Worm (Caenorhabditis elegans) whole organism, mixed stage, embryonic: ENCODE results near the gene clec-28.

ENCODE experiments used
- M03D4.4 ChIP-seq: sonication (generic microtip); optimal IDR thresholded peaks from 2 replicates; lab custom pipeline; 2017; ENCODE audit warnings: mild to moderate bottlenecking, missing genetic modification characterization, missing compliant biosample characterization
- bed-3 ChIP-seq: fragments of 200-800 bp; sonication (Bioruptor generic); optimal IDR thresholded peaks from 3 replicates; lab custom pipeline; 2018; ENCODE audit warnings: mild to moderate bottlenecking, missing genetic modification characterization, moderate library complexity, missing compliant biosample characterization
- blmp-1 ChIP-seq: fragments of 150-350 bp; optimal IDR thresholded peaks from 2 replicates; lab custom pipeline; 2014; ENCODE audit warnings: missing biosample characterization, missing genetic modification characterization
- ceh-39 ChIP-seq: fragments of 150-350 bp; optimal IDR thresholded peaks from 2 replicates; lab custom pipeline; 2014; ENCODE audit warnings: missing biosample characterization, missing genetic modification characterization
- ceh-83 ChIP-seq: fragments of 200-800 bp; sonication (Bioruptor generic); optimal IDR thresholded peaks from 2 replicates; lab custom pipeline; 2018; ENCODE audit warnings: mild to moderate bottlenecking, missing genetic modification characterization, missing compliant biosample characterization
- cnd-1 ChIP-seq: fragments of 200-800 bp; sonication (Bioruptor generic); optimal IDR thresholded peaks from 2 replicates; lab custom pipeline; 2018; ENCODE audit warnings: mild to moderate bottlenecking, missing genetic modification characterization, missing compliant biosample characterization
- drap-1 ChIP-seq: fragments of 200-800 bp; sonication (Bioruptor generic); optimal IDR thresholded peaks from 3 replicates; lab custom pipeline; 2018; ENCODE audit warnings: mild to moderate bottlenecking, missing genetic modification characterization, missing compliant biosample characterization
- elt-1 ChIP-seq: sonication (generic microtip); optimal IDR thresholded peaks from 2 replicates; lab custom pipeline; 2017; ENCODE audit warnings: missing genetic modification characterization, mild to moderate bottlenecking, missing compliant biosample characterization, antibody characterized with exemption, moderate library complexity, borderline replicate concordance; ENCODE audit not compliant: insufficient read depth
- elt-3 ChIP-seq: fragments of 150-350 bp; optimal IDR thresholded peaks from 2 replicates; lab custom pipeline; 2014; ENCODE audit warnings: missing biosample characterization, missing genetic modification characterization
- flh-1 ChIP-seq: fragments of 200-800 bp; sonication (Bioruptor generic); optimal IDR thresholded peaks from 2 replicates; lab custom pipeline; 2018; ENCODE audit warnings: mild to moderate bottlenecking, missing genetic modification characterization, moderate library complexity, missing compliant biosample characterization
- ham-2 ChIP-seq: fragments of 200-800 bp; sonication (Bioruptor generic); optimal IDR thresholded peaks from 2 replicates; lab custom pipeline; 2018; ENCODE audit warnings: mild to moderate bottlenecking, missing genetic modification characterization, missing compliant biosample characterization
- hlh-1 ChIP-seq: fragments of 150-350 bp; optimal IDR thresholded peaks from 2 replicates; lab custom pipeline; 2014; ENCODE audit warnings: missing biosample characterization, missing genetic modification reagents, missing genetic modification characterization
- lin-13 ChIP-seq: fragments of 150-350 bp; optimal IDR thresholded peaks from 2 replicates; lab custom pipeline; 2014; ENCODE audit warnings: missing biosample characterization, missing genetic modification characterization
- lin-32 ChIP-seq: fragments of 200-800 bp; sonication (Bioruptor generic); optimal IDR thresholded peaks from 2 replicates; lab custom pipeline; 2018; ENCODE audit warnings: mild to moderate bottlenecking, missing genetic modification characterization, missing compliant biosample characterization
- mab-5 ChIP-seq: fragments of 150-350 bp; optimal IDR thresholded peaks from 2 replicates; lab custom pipeline; 2014; ENCODE audit warnings: missing biosample characterization, missing genetic modification characterization
- mep-1 ChIP-seq: fragments of 150-350 bp; optimal IDR thresholded peaks from 2 replicates; lab custom pipeline; 2017; ENCODE audit warnings: missing biosample characterization, missing genetic modification reagents, missing genetic modification characterization, inconsistent platforms
- mls-2 ChIP-seq: sonication (generic microtip); optimal IDR thresholded peaks from 2 replicates; lab custom pipeline; 2016; ENCODE audit warnings: mild to moderate bottlenecking, missing genetic modification characterization, moderate library complexity, missing compliant biosample characterization
- nhr-12 ChIP-seq: fragments of 150-350 bp; optimal IDR thresholded peaks from 2 replicates; lab custom pipeline; 2014; ENCODE audit warnings: missing biosample characterization, missing genetic modification characterization
- nhr-2 ChIP-seq: fragments of 150-350 bp; optimal IDR thresholded peaks from 2 replicates; lab custom pipeline; 2014; ENCODE audit warnings: missing biosample characterization, missing genetic modification characterization
- nhr-237 ChIP-seq: fragments of 150-350 bp; optimal IDR thresholded peaks from 2 replicates; lab custom pipeline; 2014; ENCODE audit warnings: missing biosample characterization, missing genetic modification characterization
- nhr-28 ChIP-seq: fragments of 150-350 bp; optimal IDR thresholded peaks from 2 replicates; lab custom pipeline; 2014; ENCODE audit warnings: missing biosample characterization, missing genetic modification characterization
- nhr-76 ChIP-seq: sonication (generic microtip); optimal IDR thresholded peaks from 2 replicates; lab custom pipeline; 2017; ENCODE audit warnings: missing biosample characterization, missing genetic modification characterization
- pha-4 ChIP-seq: fragments of 150-350 bp; optimal IDR thresholded peaks from 2 replicates; lab custom pipeline; 2018; ENCODE audit warnings: missing biosample characterization, missing genetic modification reagents, missing genetic modification characterization
- sem-2 ChIP-seq: fragments of 200-800 bp; sonication (Bioruptor generic); optimal IDR thresholded peaks from 2 replicates; lab custom pipeline; 2018; ENCODE audit warnings: mild to moderate bottlenecking, missing genetic modification characterization, missing compliant biosample characterization
- snpc-4 ChIP-seq: fragments of 150-350 bp; optimal IDR thresholded peaks from 2 replicates; lab custom pipeline; 2014; ENCODE audit warnings: missing biosample characterization, missing genetic modification characterization
- sptf-1 ChIP-seq: sonication (generic microtip); optimal IDR thresholded peaks from 2 replicates; lab custom pipeline; 2017; ENCODE audit warnings: mild to moderate bottlenecking, missing genetic modification characterization, moderate library complexity, missing compliant biosample characterization
- tbx-8 ChIP-seq: fragments of 200-800 bp; sonication (Bioruptor generic); optimal IDR thresholded peaks from 2 replicates; lab custom pipeline; 2018; ENCODE audit warnings: mild to moderate bottlenecking, missing genetic modification characterization, moderate library complexity, missing compliant biosample characterization
- unc-120 ChIP-seq: sonication (generic microtip); optimal IDR thresholded peaks from 2 replicates; lab custom pipeline; 2017; ENCODE audit warnings: missing genetic modification characterization, missing compliant biosample characterization; ENCODE audit not compliant: poor library complexity, severe bottlenecking
- unc-39 ChIP-seq: fragments of 150-350 bp; optimal IDR thresholded peaks from 2 replicates; lab custom pipeline; 2014; ENCODE audit warnings: missing biosample characterization, missing genetic modification characterization
- unc-62 ChIP-seq: fragments of 150-350 bp; optimal IDR thresholded peaks from 2 replicates; lab custom pipeline; 2014; ENCODE audit warnings: missing biosample characterization, missing genetic modification reagents, missing genetic modification characterization
- zip-8 ChIP-seq: fragments of 150-350 bp; optimal IDR thresholded peaks from 2 replicates; lab custom pipeline; 2014; ENCODE audit warnings: missing biosample characterization, missing genetic modification characterization
- ztf-11 ChIP-seq: fragments of 150-350 bp; optimal IDR thresholded peaks from 2 replicates; lab custom pipeline; 2014; ENCODE audit warnings: missing biosample characterization, missing genetic modification characterization

The clec-28 gene

DNA sequence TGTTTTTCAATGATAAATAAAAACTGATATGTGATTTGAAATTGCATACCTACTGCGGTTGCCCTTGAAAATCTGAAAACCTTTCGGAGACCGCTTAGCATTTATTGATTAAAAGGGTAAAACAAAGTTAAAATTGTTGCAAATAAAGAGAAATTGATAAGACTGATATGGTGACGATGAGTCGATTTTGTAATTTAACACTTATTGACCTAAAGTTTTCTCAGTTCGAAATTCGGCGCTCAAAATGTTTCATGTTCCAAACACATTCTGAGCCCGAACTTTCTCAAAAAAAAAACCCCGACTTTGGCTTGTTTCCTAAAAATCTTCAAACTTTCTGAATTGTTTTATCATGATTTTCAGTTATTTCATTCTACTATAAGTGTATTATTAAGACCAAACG is 24.5 kb upstream of the clec-28 start, which contains the start of gene clec-40:
TSS of gene clec-40 (minus strand) at position 101 of the 400 bp plus-strand sequence.
- TF ChIP-seq mab-5 (tag; lab: Kevin White, UChicago) (no peak), blmp-1 (tag; lab: Kevin White, UChicago) (no peak), M03D4.4 (tag; lab: Kevin White, UChicago) (no peak), hlh-1 (tag; lab: Kevin White, UChicago) (no peak), flh-1 (GFP tag; lab: Kevin White, UChicago) (no peak), bed-3 (GFP tag; lab: Kevin White, UChicago) (no peak), unc-62 (GFP tag; lab: Kevin White, UChicago) (no peak), lin-13 (tag; lab: Kevin White, UChicago) (no peak), elt-3 (tag; lab: Kevin White, UChicago) (no peak)

DNA sequence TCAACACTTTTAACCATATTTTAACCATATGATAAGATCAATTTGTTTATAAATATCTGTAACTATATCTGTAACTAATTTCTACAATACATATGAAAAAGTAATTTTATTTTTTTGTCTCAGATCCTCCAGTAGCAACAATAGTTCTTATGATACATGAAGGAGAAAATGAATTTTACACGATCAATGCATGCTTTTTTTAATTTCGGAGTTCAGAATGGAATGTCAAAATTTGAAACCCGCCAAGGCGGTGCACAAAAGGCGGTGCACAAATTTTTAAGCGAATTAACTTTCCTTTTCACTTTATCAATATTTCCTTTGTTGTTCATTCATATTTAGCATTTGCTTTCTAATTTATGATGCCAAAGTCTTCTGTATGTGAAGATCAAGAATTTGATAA is 22.6 kb upstream of the clec-28 start, which contains the start of gene clec-25:
TSS of gene clec-25 (plus strand) at position 301 of the 400 bp plus-strand sequence.
- TF ChIP-seq ceh-83 (GFP tag; lab: Kevin White, UChicago), result no peak

DNA sequence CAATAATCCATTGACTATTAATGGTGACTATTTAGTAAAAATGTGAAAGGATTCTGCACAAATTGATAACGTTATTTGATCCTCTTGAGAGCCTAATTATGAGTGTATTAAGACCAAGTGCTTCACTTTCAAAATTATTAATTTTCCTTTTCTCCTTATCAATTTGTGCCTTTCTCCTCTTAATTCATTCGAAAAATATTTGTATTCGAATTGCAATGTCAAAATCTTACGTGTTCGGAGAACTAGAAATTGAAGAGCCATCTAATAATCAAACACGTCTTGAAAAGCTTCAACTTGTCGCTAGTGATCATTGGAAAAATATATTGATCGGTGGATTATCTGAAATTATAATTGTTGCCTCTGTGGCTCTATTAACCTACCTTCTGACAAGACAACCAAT is 17.0 kb upstream of the clec-28 start, which contains the start of the genes clec-36 and clec-26:
TSS of gene clec-36 (minus strand) at position 101 of the 400 bp plus-strand sequence.
TSS of gene clec-26 (plus strand) at position 114 of the 400 bp plus-strand sequence.
- no peak for TF ChIP-seq bed-3 (GFP tag; lab: Kevin White, UChicago)
- no peak for TF ChIP-seq lin-32
- TF ChIP-seq flh-1 (GFP tag; lab: Kevin White, UChicago), result no peak
- TF ChIP-seq elt-1, result no peak
- no peak for TF ChIP-seq drap-1 (GFP tag; lab: Kevin White, UChicago)
- TF ChIP-seq unc-120, result no peak
- TF ChIP-seq mab-5 (tag; lab: Kevin White, UChicago), result no peak
- TF ChIP-seq sptf-1 (tag; lab: Kevin White, UChicago), result no peak
- TF ChIP-seq mls-2 (tag; lab: Kevin White, UChicago), result no peak
- TF ChIP-seq cnd-1 (tag; lab: Kevin White, UChicago), result no peak
- no peak for TF ChIP-seq nhr-2
- no peak for TF ChIP-seq mep-1 (tag; lab: Kevin White, UChicago)
- no peak for TF ChIP-seq ceh-39 (tag; lab: Kevin White, UChicago)
- no peak for TF ChIP-seq unc-62 (GFP tag; lab: Kevin White, UChicago)
- TF ChIP-seq ham-2, result no peak
- TF ChIP-seq sem-2 (GFP tag; lab: Kevin White, UChicago), result no peak
- no peak for TF ChIP-seq snpc-4 (tag; lab: Kevin White, UChicago)

DNA sequence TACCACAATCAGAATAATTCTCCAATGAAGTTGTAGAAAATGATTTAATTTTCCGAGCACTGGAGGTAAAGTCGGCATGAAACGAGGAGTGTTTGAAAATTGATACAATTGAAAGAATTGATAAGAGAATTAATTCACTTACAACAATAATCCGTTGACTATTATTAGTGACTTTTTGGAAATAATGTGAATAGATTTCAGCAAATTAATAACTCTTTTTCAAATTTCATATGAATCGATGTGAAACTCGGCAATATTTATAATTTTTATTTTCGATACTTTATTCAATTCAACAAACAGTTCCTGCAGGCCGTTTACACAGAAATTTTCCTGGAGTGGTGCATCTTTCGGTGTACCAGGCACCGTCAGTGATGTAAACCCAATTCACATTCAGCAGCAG is 13.5 kb upstream of the clec-28 start, which contains the start of gene clec-37:
TSS of gene clec-37 (minus strand) at position 101 of the 400 bp plus-strand sequence.
- no peak for TF ChIP-seq unc-39 (tag; lab: Kevin White, UChicago)
- TF ChIP-seq zip-8, result no peak
- TF ChIP-seq nhr-12 (tag; lab: Kevin White, UChicago), result no peak
- TF ChIP-seq sptf-1 (tag; lab: Kevin White, UChicago), result no peak
- no peak for TF ChIP-seq tbx-8 (GFP tag; lab: Kevin White, UChicago)
- no peak for TF ChIP-seq flh-1 (GFP tag; lab: Kevin White, UChicago)
- TF ChIP-seq mab-5 (tag; lab: Kevin White, UChicago), result no peak
- no peak for TF ChIP-seq pha-4 (tag; lab: Kevin White, UChicago)
- TF ChIP-seq lin-32, result no peak
- no peak for TF ChIP-seq sem-2 (GFP tag; lab: Kevin White, UChicago)
- TF ChIP-seq M03D4.4 (tag; lab: Kevin White, UChicago), result no peak
- no peak for TF ChIP-seq hlh-1 (tag; lab: Kevin White, UChicago)
- no peak for TF ChIP-seq snpc-4 (tag; lab: Kevin White, UChicago)
- TF ChIP-seq nhr-237 (tag; lab: Kevin White, UChicago), result no peak
- no peak for TF ChIP-seq ztf-11 (tag; lab: Kevin White, UChicago)
- TF ChIP-seq nhr-28 (tag; lab: Kevin White, UChicago), result no peak
- TF ChIP-seq nhr-76 (tag; lab: Kevin White, UChicago), result no peak
- TF ChIP-seq ceh-39 (tag; lab: Kevin White, UChicago), result no peak
- TF ChIP-seq ceh-83 (GFP tag; lab: Kevin White, UChicago), result no peak
- TF ChIP-seq, all 35 proteins: peak for 0
